Fruit fly (Drosophila melanogaster) whole organism, adult: ENCODE measurements around the gene GC2.

Source experiments
- CG11617 ChIP-seq: fragments of 200-800 bp; sonication (Bioruptor generic); optimal IDR thresholded peaks from 2 replicates; lab custom pipeline; 2017; ENCODE audit warnings: mild to moderate bottlenecking, missing biosample characterization, missing genetic modification reagents, missing genetic modification characterization
- CG12768 ChIP-seq: fragments of 200-800 bp; sonication (Bioruptor generic); optimal IDR thresholded peaks from 2 replicates; lab custom pipeline; 2017; ENCODE audit warnings: missing biosample characterization, missing genetic modification characterization, mild to moderate bottlenecking, moderate library complexity, missing genetic modification reagents
- CG14711 ChIP-seq: fragments of 200-800 bp; sonication (Bioruptor generic); optimal IDR thresholded peaks from 2 replicates; lab custom pipeline; 2018; ENCODE audit warnings: missing biosample characterization, mild to moderate bottlenecking, missing genetic modification characterization, moderate library complexity
- CG1620 ChIP-seq: fragments of 200-800 bp; sonication (Bioruptor generic); optimal IDR thresholded peaks from 2 replicates; lab custom pipeline; 2016; ENCODE audit warnings: missing biosample characterization, missing genetic modification characterization
- CG33017 ChIP-seq: fragments of 200-800 bp; sonication (Bioruptor generic); optimal IDR thresholded peaks from 2 replicates; lab custom pipeline; 2018; ENCODE audit warnings: missing biosample characterization, mild to moderate bottlenecking, missing genetic modification characterization, moderate library complexity
- CG5204 ChIP-seq: fragments of 200-800 bp; sonication (Bioruptor generic); optimal IDR thresholded peaks from 2 replicates; lab custom pipeline; 2016; ENCODE audit warnings: missing biosample characterization, missing genetic modification characterization
- CG7045 ChIP-seq: fragments of 200-800 bp; sonication (Bioruptor generic); optimal IDR thresholded peaks from 2 replicates; lab custom pipeline; 2017; ENCODE audit warnings: missing biosample characterization, mild to moderate bottlenecking, missing genetic modification characterization
- CG7101 ChIP-seq: fragments of 200-800 bp; sonication (Bioruptor generic); optimal IDR thresholded peaks from 2 replicates; lab custom pipeline; 2018; ENCODE audit warnings: missing biosample characterization, mild to moderate bottlenecking, missing genetic modification characterization, moderate library complexity
- Clk ChIP-seq: fragments of 200-800 bp; sonication (Bioruptor generic); optimal IDR thresholded peaks from 2 replicates; lab custom pipeline; 2017; ENCODE audit warnings: missing biosample characterization, missing genetic modification characterization
- Crg-1 ChIP-seq: fragments of 200-800 bp; sonication (Bioruptor generic); optimal IDR thresholded peaks from 2 replicates; lab custom pipeline; 2016; ENCODE audit warnings: missing biosample characterization, missing genetic modification characterization
- Hr96 ChIP-seq: fragments of 200-800 bp; sonication (Bioruptor generic); optimal IDR thresholded peaks from 2 replicates; lab custom pipeline; 2016; ENCODE audit warnings: missing biosample characterization, missing genetic modification characterization
- Mnt ChIP-seq: fragments of 200-800 bp; sonication (Bioruptor generic); optimal IDR thresholded peaks from 2 replicates; lab custom pipeline; 2016; ENCODE audit warnings: missing biosample characterization, mild to moderate bottlenecking, missing genetic modification characterization
- bab1 ChIP-seq: fragments of 200-800 bp; sonication (Bioruptor generic); optimal IDR thresholded peaks from 3 replicates; lab custom pipeline; 2019; ENCODE audit warnings: missing biosample characterization, mild to moderate bottlenecking, missing genetic modification characterization, moderate library complexity
- cnc ChIP-seq, 2 experiments: fragments of >200 bp; optimal IDR thresholded peaks; 2 replicates each; lab custom pipeline; 2017
- kay ChIP-seq: fragments of 200-800 bp; sonication (Bioruptor generic); peaks from one replicate; lab custom pipeline; 2016; ENCODE audit warnings: missing biosample characterization, missing genetic modification characterization, borderline replicate concordance
- ovo ChIP-seq: fragments of 200-800 bp; sonication (Bioruptor generic); optimal IDR thresholded peaks from 2 replicates; lab custom pipeline; 2016; ENCODE audit warnings: missing biosample characterization, missing genetic modification characterization
- pad ChIP-seq: fragments of 200-800 bp; sonication (Bioruptor generic); optimal IDR thresholded peaks from 3 replicates; lab custom pipeline; 2017; ENCODE audit warnings: missing biosample characterization, missing genetic modification characterization, mild to moderate bottlenecking, moderate library complexity, missing genetic modification reagents
- tj ChIP-seq: fragments of 200-800 bp; sonication (Bioruptor generic); optimal IDR thresholded peaks from 3 replicates; lab custom pipeline; 2017; ENCODE audit warnings: missing biosample characterization, mild to moderate bottlenecking, missing genetic modification characterization, moderate library complexity
- toe ChIP-seq: fragments of 200-800 bp; sonication (Bioruptor generic); optimal IDR thresholded peaks from 2 replicates; lab custom pipeline; 2016; ENCODE audit warnings: missing biosample characterization, missing genetic modification characterization

The GC2 gene

dm6 chr3R:12016828-12017280 is 45.4 kb downstream of the GC2 start, which contains the start of the genes DCAF12 and Spt3:
TSS of gene DCAF12 (minus strand) at chr3R:12017031.
TSS of gene Spt3 (plus strand) at chr3R:12017156.
- TF ChIP-seq Hr96 (GFP tag; lab: Kevin White, UChicago), result peak; percentile 47
- peak; percentile 34 for TF ChIP-seq ovo (GFP tag; lab: Kevin White, UChicago)
- TF ChIP-seq toe, result peak; percentile 75
- no peak for TF ChIP-seq Crg-1
- peak; percentile 8 for TF ChIP-seq tj
- TF ChIP-seq bab1 (GFP tag; lab: Kevin White, UChicago), result peak; percentile 66
- TF ChIP-seq pad (GFP tag; lab: Kevin White, UChicago), result peak; percentile 47
- peak; percentile 48 for TF ChIP-seq CG12768 (GFP tag; lab: Kevin White, UChicago)
- peak; percentile 5 for TF ChIP-seq CG33017 (tag; lab: Kevin White, UChicago)
- TF ChIP-seq CG5204 (GFP tag; lab: Kevin White, UChicago), result no peak
- peak; percentile 49 for TF ChIP-seq CG7101
- TF ChIP-seq Clk, result peak; percentile 32
- peak; percentile 53 for TF ChIP-seq CG14711
- TF ChIP-seq CG7045, result peak; percentile 55
- no peak for TF ChIP-seq CG1620 (GFP tag; lab: Kevin White, UChicago)
- peak; percentile 54 for TF ChIP-seq CG11617 (GFP tag; lab: Kevin White, UChicago)
- TF ChIP-seq cnc (optimal IDR thresholded peaks at IDR 0.05; lab: Kevin White, UChicago), result no peak
- TF ChIP-seq Mnt (GFP tag; lab: Kevin White, UChicago), result peak; percentile 14

DNA sequence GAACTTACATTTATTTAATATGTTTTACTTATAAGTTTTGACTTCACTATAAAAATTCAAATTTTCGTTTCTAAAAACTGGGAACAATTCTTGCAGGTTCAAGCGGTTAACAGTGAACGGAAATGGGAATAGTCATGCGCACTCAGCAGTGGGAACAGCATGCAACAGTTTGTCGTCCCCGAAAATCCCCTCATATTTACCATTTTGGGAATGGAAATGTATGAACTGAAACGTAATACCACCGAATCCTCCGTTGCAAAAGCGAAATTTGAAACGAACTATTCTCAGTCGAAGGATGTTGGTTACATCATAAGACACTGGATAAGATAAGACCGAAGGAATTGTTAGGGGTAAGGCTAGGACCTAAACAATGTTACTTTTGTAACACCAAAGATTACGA is 49.5 kb downstream of the GC2 start:
- TF ChIP-seq kay (no peak), tj (no peak), pad (GFP tag; lab: Kevin White, UChicago) (peak; percentile 85), Crg-1 (no peak)
